Worm (Caenorhabditis elegans): Measurements from ENCODE around the gene fat-5.

Gene fat-5

ce11 chrV:17752340-17752739 lies 27.5 kb downstream of the fat-5 start:
- TF ChIP-seq lin-14 (GFP tag; optimal IDR thresholded peaks at IDR 0.05) (peak; percentile 39), lin-15B (tag; optimal IDR thresholded peaks at IDR 0.05) (no peak), fkh-4 (tag; optimal IDR thresholded peaks at IDR 0.05; ENCODE audit: borderline replicate concordance) (no peak), lin-39 (tag; optimal IDR thresholded peaks at IDR 0.05) (no peak), grh-1 (GFP tag; IDR thresholded peaks at IDR 0.05) (no peak), pax-3 (tag; optimal IDR thresholded peaks at IDR 0.05) (no peak), hlh-4 (tag; optimal IDR thresholded peaks at IDR 0.05) (no peak), unc-30 (tag; optimal IDR thresholded peaks at IDR 0.05) (no peak), lin-35 (GFP tag; optimal IDR thresholded peaks at IDR 0.05) (peak in 1 of 2 experiments; percentile 1), elt-2 (tag; optimal IDR thresholded peaks at IDR 0.05) (peak; percentile 71), nhr-20 (tag; optimal IDR thresholded peaks at IDR 0.05) (peak; percentile 7)

DNA sequence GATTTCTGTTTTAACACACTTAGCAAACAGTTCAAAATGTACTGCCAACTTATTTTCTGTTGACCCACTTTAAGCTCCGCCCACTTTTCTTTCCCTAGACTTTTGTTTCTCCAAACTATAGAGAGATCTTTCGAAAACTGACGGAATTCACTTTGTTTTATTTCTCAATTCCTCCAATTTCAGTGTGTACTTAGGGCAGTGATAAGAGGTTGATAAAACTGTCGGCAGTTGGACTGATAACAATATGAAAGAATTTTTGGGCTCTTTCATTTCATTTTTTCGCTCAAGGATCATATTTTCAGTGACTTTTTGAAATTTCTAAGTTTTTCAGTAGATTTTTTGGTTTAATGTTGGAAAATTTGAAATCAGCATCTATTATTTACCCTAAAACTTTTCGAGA lies 30.2 kb downstream of the fat-5 start:
- no peak for TF ChIP-seq nhr-19 (GFP tag; conservative IDR thresholded peaks at IDR 0.05)
- no peak for TF ChIP-seq ztf-4 (tag; optimal IDR thresholded peaks at IDR 0.05)
- peak; percentile 52 for TF ChIP-seq elt-2 (tag; optimal IDR thresholded peaks at IDR 0.05)
- peak; percentile 32 for TF ChIP-seq tlp-1 (tag; optimal IDR thresholded peaks at IDR 0.05)
- TF ChIP-seq hlh-17 (GFP tag; optimal IDR thresholded peaks at IDR 0.05; ENCODE audit: borderline replicate concordance): no peak
- no peak for TF ChIP-seq xbp-1 (tag; optimal IDR thresholded peaks at IDR 0.05)
- no peak for TF ChIP-seq lin-14 (GFP tag; optimal IDR thresholded peaks at IDR 0.05)
- TF ChIP-seq nhr-47 (tag; optimal IDR thresholded peaks at IDR 0.05): no peak

- TF ChIP-seq aly-2 (tag; optimal IDR thresholded peaks at IDR 0.05): no peak
- no peak for TF ChIP-seq sox-4 (tag; optimal IDR thresholded peaks at IDR 0.05)
- no peak for TF ChIP-seq isw-1 (GFP tag; IDR thresholded peaks at IDR 0.05)
- no peak for TF ChIP-seq dpl-1 (GFP tag; optimal IDR thresholded peaks at IDR 0.05)
- TF ChIP-seq elt-3 (tag; optimal IDR thresholded peaks at IDR 0.05): no peak
- no peak for TF ChIP-seq mab-9 (GFP tag; IDR thresholded peaks at IDR 0.05)
- TF ChIP-seq Y116A8C.19 (tag; optimal IDR thresholded peaks at IDR 0.05; ENCODE audit: borderline replicate concordance): no peak
- no peak for TF ChIP-seq sup-37 (GFP tag; optimal IDR thresholded peaks at IDR 0.05)
- TF ChIP-seq snu-23 (GFP tag; optimal IDR thresholded peaks at IDR 0.05): no peak
- TF ChIP-seq mef-2 (tag; optimal IDR thresholded peaks at IDR 0.05): no peak
Observed at ce11 chrV:17755592-17755991, 30.8 kb downstream of the fat-5 start, which contains the start of gene pgp-9. Gene pgp-9, plus strand, starts transcription at chrV:17755892.

DNA sequence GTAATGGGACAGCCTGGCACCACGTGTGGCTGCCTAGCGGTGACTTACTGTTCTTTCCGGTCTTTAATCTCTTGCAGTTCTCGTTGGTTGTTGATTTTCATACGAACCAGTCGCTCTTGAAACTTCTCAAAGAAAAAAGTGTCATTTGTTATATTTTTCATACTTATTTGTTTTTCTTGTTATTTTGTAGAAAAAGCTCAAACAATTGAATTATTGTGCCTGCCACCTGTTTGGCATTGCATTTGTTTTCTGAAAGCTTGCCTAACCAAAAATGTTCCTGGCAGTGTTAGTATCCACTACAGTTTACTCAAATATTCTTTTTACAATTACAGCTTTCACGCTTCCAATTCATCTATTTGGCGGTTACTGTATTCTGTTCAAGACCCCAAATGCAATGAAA lies 40.3 kb downstream of the fat-5 start, which contains the start of the genes C47A10.16 and srh-283:
TSS of gene C47A10.16 (minus strand) at position 101 of the 400 bp plus-strand sequence.
TSS of gene srh-283 (plus strand) at position 272 of the 400 bp plus-strand sequence.
- TF ChIP-seq elt-3 (tag; optimal IDR thresholded peaks at IDR 0.05) (no peak), hlh-17 (GFP tag; optimal IDR thresholded peaks at IDR 0.05; ENCODE audit: borderline replicate concordance) (no peak), Y116A8C.19 (tag; optimal IDR thresholded peaks at IDR 0.05; ENCODE audit: borderline replicate concordance) (no peak), lin-14 (GFP tag; optimal IDR thresholded peaks at IDR 0.05) (no peak), ceh-88 (GFP tag; IDR thresholded peaks at IDR 0.05) (no peak), aly-2 (tag; optimal IDR thresholded peaks at IDR 0.05) (no peak), jun-1 (tag; optimal IDR thresholded peaks at IDR 0.05) (no peak), dpl-1 (GFP tag; optimal IDR thresholded peaks at IDR 0.05) (no peak), pag-3 (tag; optimal IDR thresholded peaks at IDR 0.05; ENCODE audit: borderline replicate concordance, insufficient read depth) (no peak), ceh-82 (tag; optimal IDR thresholded peaks at IDR 0.05) (no peak), sptf-1 (tag; optimal IDR thresholded peaks at IDR 0.05) (no peak), nhr-47 (tag; optimal IDR thresholded peaks at IDR 0.05) (no peak), tbx-2 (tag; optimal IDR thresholded peaks at IDR 0.05) (no peak), sup-37 (GFP tag; optimal IDR thresholded peaks at IDR 0.05) (no peak), pax-3 (tag; optimal IDR thresholded peaks at IDR 0.05) (no peak), snpc-4 (tag; optimal IDR thresholded peaks at IDR 0.05) (no peak), mef-2 (tag; optimal IDR thresholded peaks at IDR 0.05) (no peak), lin-39 (tag; optimal IDR thresholded peaks at IDR 0.05) (no peak)

All from whole organism, L1 larva.